Worm (Caenorhabditis elegans): ENCODE results near the gene B0252.1.

Gene B0252.1

ce11 chrII:6919363-6919851 lies at the start of gene B0252.1:
Gene B0252.1 (plus strand): TSS chrII:6919680.
- TF ChIP-seq tbx-7 (tag; optimal IDR thresholded peaks at IDR 0.05) (no peak), rnt-1 (tag; optimal IDR thresholded peaks at IDR 0.05) (no peak), ceh-9 (tag; optimal IDR thresholded peaks at IDR 0.05) (no peak), F13H6.1 (tag; optimal IDR thresholded peaks at IDR 0.05) (no peak), hlh-6 (tag; optimal IDR thresholded peaks at IDR 0.05) (no peak), dve-1 (tag; optimal IDR thresholded peaks at IDR 0.05) (no peak), nhr-11 (tag; optimal IDR thresholded peaks at IDR 0.05) (no peak)

ce11 chrII:6870803-6871202 lies 48.7 kb upstream of the B0252.1 start, which contains the start of gene clhm-1:
Gene clhm-1 (minus strand): TSS chrII:6871009.
- TF ChIP-seq fkh-6 (tag; optimal IDR thresholded peaks at IDR 0.05): no peak

ce11 chrII:6872493-6872892 lies 47.0 kb upstream of the B0252.1 start, which contains the start of gene C44B7.5:
Gene C44B7.5 (minus strand): TSS chrII:6872593.
- no peak for TF ChIP-seq ceh-19 (GFP tag; optimal IDR thresholded peaks at IDR 0.05)
- TF ChIP-seq sdc-2 (tag; optimal IDR thresholded peaks at IDR 0.05): no peak
- TF ChIP-seq fkh-10 (GFP tag; optimal IDR thresholded peaks at IDR 0.05): no peak
- TF ChIP-seq ceh-2 (tag; optimal IDR thresholded peaks at IDR 0.05): no peak
- no peak for TF ChIP-seq che-1 (tag; optimal IDR thresholded peaks at IDR 0.05)
- no peak for TF ChIP-seq ceh-14 (tag; optimal IDR thresholded peaks at IDR 0.05)
- no peak for TF ChIP-seq sox-2 (GFP tag; IDR thresholded peaks at IDR 0.05)
- no peak for TF ChIP-seq sox-4 (tag; optimal IDR thresholded peaks at IDR 0.05)
- no peak for TF ChIP-seq nfya-1 (tag; optimal IDR thresholded peaks at IDR 0.05)
- no peak for TF ChIP-seq unc-86 (tag; optimal IDR thresholded peaks at IDR 0.05)
- TF ChIP-seq hlh-6 (tag; optimal IDR thresholded peaks at IDR 0.05): no peak
- no peak for TF ChIP-seq ets-4 (tag; optimal IDR thresholded peaks at IDR 0.05)
- TF ChIP-seq C08G9.2 (tag; optimal IDR thresholded peaks at IDR 0.05): no peak
- no peak for TF ChIP-seq ceh-18 (tag; optimal IDR thresholded peaks at IDR 0.05)
- TF ChIP-seq pag-3 (tag; optimal IDR thresholded peaks at IDR 0.05; ENCODE audit: borderline replicate concordance): no peak
- TF ChIP-seq Y22D7AL.16 (tag; optimal IDR thresholded peaks at IDR 0.05): no peak
- no peak for TF ChIP-seq zip-5 (tag; optimal IDR thresholded peaks at IDR 0.05)
- no peak for TF ChIP-seq ahr-1 (tag; optimal IDR thresholded peaks at IDR 0.05)
- no peak for TF ChIP-seq ceh-30 (tag; optimal IDR thresholded peaks at IDR 0.05)
- TF ChIP-seq ama-1 (optimal IDR thresholded peaks at IDR 0.05): no peak

- TF ChIP-seq sdc-2 (tag; optimal IDR thresholded peaks at IDR 0.05) (no peak), mec-3 (tag; optimal IDR thresholded peaks at IDR 0.05; ENCODE audit: borderline replicate concordance) (no peak)
These were observed 42.5 kb upstream of the B0252.1 start, which contains the start of gene slc-36.5 for ce11 chrII:6876957-6877356. Gene slc-36.5 (minus strand): TSS chrII:6877057.

- TF ChIP-seq tbx-2 (tag; optimal IDR thresholded peaks at IDR 0.05): no peak
- no peak for TF ChIP-seq fkh-10 (GFP tag; optimal IDR thresholded peaks at IDR 0.05)
- no peak for TF ChIP-seq unc-42 (tag; optimal IDR thresholded peaks at IDR 0.05)
- no peak for TF ChIP-seq hlh-15 (tag; optimal IDR thresholded peaks at IDR 0.05)
- TF ChIP-seq ceh-2 (tag; optimal IDR thresholded peaks at IDR 0.05): no peak
- TF ChIP-seq lim-6 (tag; optimal IDR thresholded peaks at IDR 0.05): no peak
- no peak for TF ChIP-seq ttx-3 (tag; optimal IDR thresholded peaks at IDR 0.05)
- no peak for TF ChIP-seq unc-55 (GFP tag; optimal IDR thresholded peaks at IDR 0.05)
- TF ChIP-seq F13H6.1 (tag; optimal IDR thresholded peaks at IDR 0.05): no peak
- TF ChIP-seq pag-3 (tag; optimal IDR thresholded peaks at IDR 0.05; ENCODE audit: borderline replicate concordance): no peak
- no peak for TF ChIP-seq npax-4 (tag; optimal IDR thresholded peaks at IDR 0.05)
- no peak for TF ChIP-seq ztf-16 (tag; optimal IDR thresholded peaks at IDR 0.05)
- no peak for TF ChIP-seq ceh-18 (tag; optimal IDR thresholded peaks at IDR 0.05)
These were observed 41.6 kb upstream of the B0252.1 start for ce11 chrII:6877881-6878280.
